Worm (Caenorhabditis elegans) whole organism, mixed stage, embryonic: ENCODE results near the gene prx-13.

Experiments used
- M03D4.4 ChIP-seq: sonication (generic microtip); optimal IDR thresholded peaks from 2 replicates; lab custom pipeline; 2017; ENCODE audit warnings: mild to moderate bottlenecking, missing genetic modification characterization, missing compliant biosample characterization
- bed-3 ChIP-seq: fragments of 200-800 bp; sonication (Bioruptor generic); optimal IDR thresholded peaks from 3 replicates; lab custom pipeline; 2018; ENCODE audit warnings: mild to moderate bottlenecking, missing genetic modification characterization, moderate library complexity, missing compliant biosample characterization
- blmp-1 ChIP-seq: fragments of 150-350 bp; optimal IDR thresholded peaks from 2 replicates; lab custom pipeline; 2014; ENCODE audit warnings: missing biosample characterization, missing genetic modification characterization
- ceh-39 ChIP-seq: fragments of 150-350 bp; optimal IDR thresholded peaks from 2 replicates; lab custom pipeline; 2014; ENCODE audit warnings: missing biosample characterization, missing genetic modification characterization
- ceh-43 ChIP-seq: fragments of 200-800 bp; sonication (Bioruptor generic); optimal IDR thresholded peaks from 2 replicates; lab custom pipeline; 2018; ENCODE audit warnings: mild to moderate bottlenecking, missing genetic modification characterization, moderate library complexity, missing compliant biosample characterization
- ceh-83 ChIP-seq: fragments of 200-800 bp; sonication (Bioruptor generic); optimal IDR thresholded peaks from 2 replicates; lab custom pipeline; 2018; ENCODE audit warnings: mild to moderate bottlenecking, missing genetic modification characterization, missing compliant biosample characterization
- ces-1 ChIP-seq: fragments of 150-350 bp; optimal IDR thresholded peaks from 2 replicates; lab custom pipeline; 2014; ENCODE audit warnings: missing biosample characterization, missing genetic modification reagents, missing genetic modification characterization
- cnd-1 ChIP-seq: fragments of 200-800 bp; sonication (Bioruptor generic); optimal IDR thresholded peaks from 2 replicates; lab custom pipeline; 2018; ENCODE audit warnings: mild to moderate bottlenecking, missing genetic modification characterization, missing compliant biosample characterization
- drap-1 ChIP-seq: fragments of 200-800 bp; sonication (Bioruptor generic); optimal IDR thresholded peaks from 3 replicates; lab custom pipeline; 2018; ENCODE audit warnings: mild to moderate bottlenecking, missing genetic modification characterization, missing compliant biosample characterization
- elt-1 ChIP-seq: sonication (generic microtip); optimal IDR thresholded peaks from 2 replicates; lab custom pipeline; 2017; ENCODE audit warnings: missing genetic modification characterization, mild to moderate bottlenecking, missing compliant biosample characterization, antibody characterized with exemption, moderate library complexity, borderline replicate concordance; ENCODE audit not compliant: insufficient read depth
- elt-3 ChIP-seq: fragments of 150-350 bp; optimal IDR thresholded peaks from 2 replicates; lab custom pipeline; 2014; ENCODE audit warnings: missing biosample characterization, missing genetic modification characterization
- flh-1 ChIP-seq: fragments of 200-800 bp; sonication (Bioruptor generic); optimal IDR thresholded peaks from 2 replicates; lab custom pipeline; 2018; ENCODE audit warnings: mild to moderate bottlenecking, missing genetic modification characterization, moderate library complexity, missing compliant biosample characterization
- ham-2 ChIP-seq: fragments of 200-800 bp; sonication (Bioruptor generic); optimal IDR thresholded peaks from 2 replicates; lab custom pipeline; 2018; ENCODE audit warnings: mild to moderate bottlenecking, missing genetic modification characterization, missing compliant biosample characterization
- hlh-1 ChIP-seq: fragments of 150-350 bp; optimal IDR thresholded peaks from 2 replicates; lab custom pipeline; 2014; ENCODE audit warnings: missing biosample characterization, missing genetic modification reagents, missing genetic modification characterization
- lin-13 ChIP-seq: fragments of 150-350 bp; optimal IDR thresholded peaks from 2 replicates; lab custom pipeline; 2014; ENCODE audit warnings: missing biosample characterization, missing genetic modification characterization
- lin-32 ChIP-seq: fragments of 200-800 bp; sonication (Bioruptor generic); optimal IDR thresholded peaks from 2 replicates; lab custom pipeline; 2018; ENCODE audit warnings: mild to moderate bottlenecking, missing genetic modification characterization, missing compliant biosample characterization
- lsy-2 ChIP-seq: fragments of 150-350 bp; optimal IDR thresholded peaks from 2 replicates; lab custom pipeline; 2014; ENCODE audit warnings: missing biosample characterization, missing genetic modification characterization
- mab-5 ChIP-seq: fragments of 150-350 bp; optimal IDR thresholded peaks from 2 replicates; lab custom pipeline; 2014; ENCODE audit warnings: missing biosample characterization, missing genetic modification characterization
- mls-2 ChIP-seq: sonication (generic microtip); optimal IDR thresholded peaks from 2 replicates; lab custom pipeline; 2016; ENCODE audit warnings: mild to moderate bottlenecking, missing genetic modification characterization, moderate library complexity, missing compliant biosample characterization
- nhr-12 ChIP-seq: fragments of 150-350 bp; optimal IDR thresholded peaks from 2 replicates; lab custom pipeline; 2014; ENCODE audit warnings: missing biosample characterization, missing genetic modification characterization
- nhr-2 ChIP-seq: fragments of 150-350 bp; optimal IDR thresholded peaks from 2 replicates; lab custom pipeline; 2014; ENCODE audit warnings: missing biosample characterization, missing genetic modification characterization
- nhr-237 ChIP-seq: fragments of 150-350 bp; optimal IDR thresholded peaks from 2 replicates; lab custom pipeline; 2014; ENCODE audit warnings: missing biosample characterization, missing genetic modification characterization
- nhr-28 ChIP-seq: fragments of 150-350 bp; optimal IDR thresholded peaks from 2 replicates; lab custom pipeline; 2014; ENCODE audit warnings: missing biosample characterization, missing genetic modification characterization
- pha-4 ChIP-seq: fragments of 150-350 bp; optimal IDR thresholded peaks from 2 replicates; lab custom pipeline; 2018; ENCODE audit warnings: missing biosample characterization, missing genetic modification reagents, missing genetic modification characterization
- sem-2 ChIP-seq: fragments of 200-800 bp; sonication (Bioruptor generic); optimal IDR thresholded peaks from 2 replicates; lab custom pipeline; 2018; ENCODE audit warnings: mild to moderate bottlenecking, missing genetic modification characterization, missing compliant biosample characterization
- snpc-4 ChIP-seq: fragments of 150-350 bp; optimal IDR thresholded peaks from 2 replicates; lab custom pipeline; 2014; ENCODE audit warnings: missing biosample characterization, missing genetic modification characterization
- sptf-1 ChIP-seq: sonication (generic microtip); optimal IDR thresholded peaks from 2 replicates; lab custom pipeline; 2017; ENCODE audit warnings: mild to moderate bottlenecking, missing genetic modification characterization, moderate library complexity, missing compliant biosample characterization
- tbx-8 ChIP-seq: fragments of 200-800 bp; sonication (Bioruptor generic); optimal IDR thresholded peaks from 2 replicates; lab custom pipeline; 2018; ENCODE audit warnings: mild to moderate bottlenecking, missing genetic modification characterization, moderate library complexity, missing compliant biosample characterization
- unc-120 ChIP-seq: sonication (generic microtip); optimal IDR thresholded peaks from 2 replicates; lab custom pipeline; 2017; ENCODE audit warnings: missing genetic modification characterization, missing compliant biosample characterization; ENCODE audit not compliant: poor library complexity, severe bottlenecking
- unc-39 ChIP-seq: fragments of 150-350 bp; optimal IDR thresholded peaks from 2 replicates; lab custom pipeline; 2014; ENCODE audit warnings: missing biosample characterization, missing genetic modification characterization
- ztf-11 ChIP-seq: fragments of 150-350 bp; optimal IDR thresholded peaks from 2 replicates; lab custom pipeline; 2014; ENCODE audit warnings: missing biosample characterization, missing genetic modification characterization

Gene prx-13

ce11 chrII:7233274-7233673 lies 18.5 kb downstream of the prx-13 start:
- no peak for TF ChIP-seq lin-13 (tag; lab: Kevin White, UChicago)
- no peak for TF ChIP-seq nhr-28 (tag; lab: Kevin White, UChicago)
- TF ChIP-seq ceh-39 (tag; lab: Kevin White, UChicago) = no peak
- TF ChIP-seq hlh-1 (tag; lab: Kevin White, UChicago) = no peak
- no peak for TF ChIP-seq bed-3
- no peak for TF ChIP-seq ztf-11 (tag; lab: Kevin White, UChicago)
- no peak for TF ChIP-seq tbx-8 (GFP tag; lab: Kevin White, UChicago)
- no peak for TF ChIP-seq unc-120 (tag; lab: Kevin White, UChicago)
- TF ChIP-seq M03D4.4 = no peak
- TF ChIP-seq pha-4 (tag; lab: Kevin White, UChicago) = no peak
- no peak for TF ChIP-seq ceh-43 (GFP tag; lab: Kevin White, UChicago)
- TF ChIP-seq ham-2 = no peak
- TF ChIP-seq ces-1 (GFP tag; lab: Kevin White, UChicago) = no peak
- no peak for TF ChIP-seq nhr-12 (tag; lab: Kevin White, UChicago)
- no peak for TF ChIP-seq ceh-83 (GFP tag; lab: Kevin White, UChicago)
- no peak for TF ChIP-seq snpc-4 (tag; lab: Kevin White, UChicago)

DNA sequence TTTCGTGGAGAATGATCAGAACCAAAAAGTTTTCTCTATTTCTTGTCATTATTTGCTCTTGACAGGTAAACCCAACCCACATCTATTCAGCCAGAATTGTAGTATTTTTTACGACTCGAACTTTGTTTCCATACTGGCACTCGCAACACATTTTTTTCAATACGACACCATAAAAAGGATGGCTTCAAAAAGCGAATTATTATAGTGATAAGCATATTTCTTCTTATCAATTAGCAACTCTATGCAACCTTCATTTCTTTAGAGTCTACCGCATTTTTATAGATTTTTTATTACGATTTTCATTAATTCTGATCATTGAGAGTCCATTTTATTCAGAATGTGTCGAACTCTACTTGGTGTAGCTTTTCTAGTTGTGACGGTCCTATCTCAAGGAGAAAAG lies 19.3 kb downstream of the prx-13 start, which contains the start of gene ctsa-3.1:
TSS of gene ctsa-3.1 (plus strand) at position 337 of the 400 bp plus-strand sequence.
- TF ChIP-seq ceh-43 (GFP tag; lab: Kevin White, UChicago) (no peak), pha-4 (tag; lab: Kevin White, UChicago) (no peak), nhr-237 (tag; lab: Kevin White, UChicago) (no peak), sptf-1 (no peak), bed-3 (no peak), mab-5 (tag; lab: Kevin White, UChicago) (no peak), cnd-1 (tag; lab: Kevin White, UChicago) (no peak), sem-2 (GFP tag; lab: Kevin White, UChicago) (no peak), lsy-2 (tag; lab: Kevin White, UChicago) (no peak), M03D4.4 (no peak), ztf-11 (tag; lab: Kevin White, UChicago) (no peak)

ce11 chrII:7231951-7232350 lies 19.9 kb downstream of the prx-13 start:
- no peak for TF ChIP-seq mab-5 (tag; lab: Kevin White, UChicago)
- no peak for TF ChIP-seq lin-13 (tag; lab: Kevin White, UChicago)
- TF ChIP-seq nhr-12 (tag; lab: Kevin White, UChicago) = no peak
- TF ChIP-seq lin-32 (GFP tag; lab: Kevin White, UChicago) = no peak
- TF ChIP-seq unc-39 = no peak
- TF ChIP-seq elt-3 (tag; lab: Kevin White, UChicago) = no peak
- TF ChIP-seq nhr-237 (tag; lab: Kevin White, UChicago) = no peak
- TF ChIP-seq nhr-2 (tag; lab: Kevin White, UChicago) = no peak
- TF ChIP-seq mls-2 = no peak
- no peak for TF ChIP-seq ceh-83 (GFP tag; lab: Kevin White, UChicago)
- TF ChIP-seq tbx-8 (GFP tag; lab: Kevin White, UChicago) = no peak
- TF ChIP-seq drap-1 (GFP tag; lab: Kevin White, UChicago) = no peak
- TF ChIP-seq unc-120 (tag; lab: Kevin White, UChicago) = no peak
- no peak for TF ChIP-seq cnd-1 (tag; lab: Kevin White, UChicago)
- TF ChIP-seq ztf-11 (tag; lab: Kevin White, UChicago) = no peak
- no peak for TF ChIP-seq lsy-2 (tag; lab: Kevin White, UChicago)
- no peak for TF ChIP-seq elt-1 (tag; lab: Kevin White, UChicago)
- TF ChIP-seq ceh-43 (GFP tag; lab: Kevin White, UChicago) = no peak
- TF ChIP-seq flh-1 (GFP tag; lab: Kevin White, UChicago) = no peak

ce11 chrII:7230684-7231083 lies 21.1 kb downstream of the prx-13 start:
- TF ChIP-seq lsy-2 (tag; lab: Kevin White, UChicago) (no peak), blmp-1 (no peak)

DNA sequence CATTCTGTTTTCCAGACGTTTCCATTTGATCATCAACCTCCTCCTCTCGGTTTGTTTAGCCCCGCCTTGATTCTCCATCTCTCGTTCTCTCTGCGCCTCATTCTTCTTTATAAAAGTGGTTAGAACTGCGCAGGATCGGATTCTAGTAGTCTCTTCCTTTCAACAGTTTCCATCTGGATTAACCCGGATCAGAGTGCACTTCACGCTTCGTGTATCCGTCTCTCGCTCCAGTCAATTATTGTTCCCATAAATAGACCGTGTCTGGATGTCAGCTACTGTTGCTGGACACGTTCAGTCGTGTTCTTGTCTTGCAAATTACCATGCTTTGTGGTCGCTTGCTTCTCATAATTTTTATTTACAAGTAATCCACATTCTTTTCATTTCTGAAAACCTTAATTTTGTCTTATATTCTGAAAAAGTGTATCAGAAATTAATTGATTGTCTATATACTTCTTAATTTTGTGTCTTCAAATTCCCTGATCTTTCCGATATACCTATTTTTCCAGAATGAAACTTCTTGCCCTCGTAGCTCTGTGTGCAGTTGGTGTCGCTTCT lies 23.1 kb downstream of the prx-13 start, which contains the start of gene F32A5.4:
TSS of gene F32A5.4 (plus strand) at position 505 of the 555 bp plus-strand sequence.
- no peak for TF ChIP-seq M03D4.4
